Worm (Caenorhabditis elegans) whole organism, L4 larva: ENCODE data around the gene T11G6.4.

Experiments used
- F10B5.3 ChIP-seq: sonication (generic microtip); optimal IDR thresholded peaks from 2 replicates; lab custom pipeline; 2016; ENCODE audit warnings: mild to moderate bottlenecking, missing genetic modification characterization, missing compliant biosample characterization
- Y5F2A.4 ChIP-seq: fragments of 200-800 bp; sonication (Bioruptor generic); optimal IDR thresholded peaks from 2 replicates; lab custom pipeline; 2018; ENCODE audit warnings: mild to moderate bottlenecking, missing genetic modification characterization, missing compliant biosample characterization
- ZK337.2 ChIP-seq: fragments of 200-800 bp; sonication (Bioruptor generic); IDR thresholded peaks from 2 replicates; pipeline ENCODE4 v1.3.6; 2022; ENCODE audit warnings: missing genetic modification reagents, missing genetic modification characterization, missing compliant biosample characterization
- aha-1 ChIP-seq: fragments of 150-350 bp; peaks from one replicate; lab custom pipeline; 2014; ENCODE audit warnings: missing biosample characterization, missing genetic modification characterization
- ces-1 ChIP-seq: fragments of 150-350 bp; sonication (generic microtip); optimal IDR thresholded peaks from 4 replicates; lab custom pipeline; 2014; ENCODE audit warnings: missing biosample characterization, missing genetic modification reagents, missing genetic modification characterization
- cey-2 ChIP-seq: sonication (generic microtip); optimal IDR thresholded peaks from 3 replicates; lab custom pipeline; 2017; ENCODE audit warnings: missing genetic modification characterization, mild to moderate bottlenecking, missing compliant biosample characterization, antibody characterized with exemption, borderline replicate concordance; ENCODE audit not compliant: insufficient read depth
- dmd-8 ChIP-seq: fragments of 200-800 bp; sonication (Bioruptor generic); IDR thresholded peaks from 2 replicates; pipeline ENCODE4 v1.3.6; 2022; ENCODE audit warnings: missing genetic modification characterization, missing compliant biosample characterization
- duxl-1 ChIP-seq: sonication (generic microtip); optimal IDR thresholded peaks from 2 replicates; lab custom pipeline; 2016; ENCODE audit warnings: mild to moderate bottlenecking, missing genetic modification characterization, moderate library complexity, missing compliant biosample characterization; ENCODE audit not compliant: poor library complexity
- egl-43 ChIP-seq: fragments of 200-800 bp; sonication (Bioruptor generic); IDR thresholded peaks from 2 replicates; pipeline ENCODE4 v1.3.6; 2022; ENCODE audit warnings: missing genetic modification reagents, missing genetic modification characterization, missing compliant biosample characterization
- hif-1 ChIP-seq, 2 experiments: sonication (generic microtip); optimal IDR thresholded peaks; 2 replicates each; lab custom pipeline; 2016 to 2017; ENCODE audit warnings: missing compliant biosample characterization in 2 of 2, missing genetic modification characterization in 2 of 2, missing genetic modification reagents in 2 of 2, missing genotype in 2 of 2, mild to moderate bottlenecking in 1 of 2
- jun-1 ChIP-seq: fragments of 150-350 bp; optimal IDR thresholded peaks from 2 replicates; lab custom pipeline; 2014; ENCODE audit warnings: missing biosample characterization, missing genetic modification reagents, missing genetic modification characterization
- lin-29 ChIP-seq: fragments of 200-800 bp; sonication (Bioruptor generic); IDR thresholded peaks from 2 replicates; pipeline ENCODE4 v1.3.6; 2022; ENCODE audit warnings: missing genetic modification reagents, missing genetic modification characterization, missing compliant biosample characterization
- madf-5 ChIP-seq, 2 experiments: fragments of 200-800 bp; sonication (Bioruptor generic); IDR thresholded peaks; 2 replicates each; pipeline ENCODE4 v1.3.6; 2022; ENCODE audit warnings: missing compliant biosample characterization in 2 of 2, missing genetic modification characterization in 2 of 2
- madf-9 ChIP-seq: fragments of 200-800 bp; sonication (Bioruptor generic); conservative IDR thresholded peaks from 2 replicates; pipeline ENCODE4 v1.3.6; 2022; ENCODE audit warnings: missing genetic modification reagents, missing genetic modification characterization, missing compliant biosample characterization
- mdl-1 ChIP-seq, 2 experiments: fragments of 150-350 bp in 1 of 2; sonication (generic microtip) in 1 of 2; optimal IDR thresholded peaks; 2 replicates each; lab custom pipeline; 2014 to 2017; ENCODE audit warnings: missing biosample characterization in 2 of 2, missing genetic modification characterization in 2 of 2
- mdt-29 ChIP-seq: fragments of 200-800 bp; sonication (Bioruptor generic); IDR thresholded peaks from 2 replicates; pipeline ENCODE4 v1.3.6; 2022; ENCODE audit warnings: missing genetic modification reagents, missing genetic modification characterization, missing compliant biosample characterization
- mep-1 ChIP-seq: fragments of 150-350 bp; sonication (generic microtip); optimal IDR thresholded peaks from 3 replicates; lab custom pipeline; 2014; ENCODE audit warnings: missing biosample characterization, missing genetic modification characterization
- mes-2 ChIP-seq: sonication (generic microtip); optimal IDR thresholded peaks from 2 replicates; lab custom pipeline; 2016; ENCODE audit warnings: missing genotype, mild to moderate bottlenecking, missing genetic modification characterization, missing compliant biosample characterization; ENCODE audit not compliant: poor library complexity, severe bottlenecking
- mxl-3 ChIP-seq: fragments of 200-800 bp; sonication (Bioruptor generic); optimal IDR thresholded peaks from 2 replicates; lab custom pipeline; 2018; ENCODE audit warnings: mild to moderate bottlenecking, missing genetic modification characterization, missing compliant biosample characterization
- nhr-102 ChIP-seq: sonication (generic microtip); optimal IDR thresholded peaks from 2 replicates; lab custom pipeline; 2016; ENCODE audit warnings: mild to moderate bottlenecking, missing genetic modification characterization, moderate library complexity, missing compliant biosample characterization
- nhr-237 ChIP-seq: sonication (generic microtip); optimal IDR thresholded peaks from 2 replicates; lab custom pipeline; 2017; ENCODE audit warnings: missing biosample characterization, missing genetic modification characterization
- nhr-41 ChIP-seq: fragments of 200-800 bp; sonication (Bioruptor generic); IDR thresholded peaks from 2 replicates; pipeline ENCODE4 v1.3.6; 2022; ENCODE audit warnings: missing genetic modification reagents, missing genetic modification characterization, missing compliant biosample characterization
- nhr-42 ChIP-seq: fragments of 200-800 bp; sonication (Bioruptor generic); IDR thresholded peaks from 2 replicates; pipeline ENCODE4 v1.3.6; 2022; ENCODE audit warnings: missing genetic modification characterization, missing compliant biosample characterization
- pha-4 ChIP-seq, 2 experiments: fragments of 150-350 bp in 1 of 2; fragments of 200-800 bp in 1 of 2; sonication (Bioruptor generic) in 1 of 2; IDR thresholded peaks in 1 of 2; optimal IDR thresholded peaks in 1 of 2; 2 replicates each; pipeline versions ENCODE4 v1.3.6 to Lab custom; 2014 to 2022; ENCODE audit warnings: missing genetic modification characterization in 2 of 2, missing genetic modification reagents in 2 of 2, missing biosample characterization in 1 of 2, missing compliant biosample characterization in 1 of 2
- saeg-2 ChIP-seq: fragments of 200-800 bp; sonication (Bioruptor generic); IDR thresholded peaks from 2 replicates; pipeline ENCODE4 v1.3.6; 2022; ENCODE audit warnings: missing genetic modification reagents, missing genetic modification characterization, missing compliant biosample characterization
- skn-1 ChIP-seq: fragments of 150-350 bp; optimal IDR thresholded peaks from 2 replicates; lab custom pipeline; 2014; ENCODE audit warnings: missing biosample characterization, missing genetic modification characterization
- tag-97 ChIP-seq: fragments of 200-800 bp; sonication (Bioruptor generic); IDR thresholded peaks from 2 replicates; pipeline ENCODE4 v1.3.6; 2022; ENCODE audit warnings: missing genetic modification characterization, missing compliant biosample characterization
- tra-1 ChIP-seq: fragments of 200-800 bp; sonication (Bioruptor generic); IDR thresholded peaks from 2 replicates; pipeline ENCODE4 v1.3.6; 2022; ENCODE audit warnings: missing genetic modification reagents, missing genetic modification characterization, missing compliant biosample characterization
- unc-130 ChIP-seq: sonication (generic microtip); optimal IDR thresholded peaks from 2 replicates; lab custom pipeline; 2016; ENCODE audit warnings: missing genetic modification reagents, missing genetic modification characterization, missing compliant biosample characterization
- unc-62 ChIP-seq, 3 experiments: fragments of 150-350 bp in 1 of 3; sonication (generic microtip); optimal IDR thresholded peaks in 2 of 3; peaks in 1 of 3; 1 replicate in 1 of 3; 2 replicates in 2 of 3; lab custom pipeline; 2014 to 2017; ENCODE audit warnings: missing biosample characterization in 3 of 3, missing genetic modification characterization in 3 of 3, missing genetic modification reagents in 3 of 3, missing genotype in 1 of 3
- zfp-2 ChIP-seq: sonication (generic microtip); optimal IDR thresholded peaks from 2 replicates; lab custom pipeline; 2016; ENCODE audit warnings: mild to moderate bottlenecking, missing genetic modification characterization, missing compliant biosample characterization
- zfp-3 ChIP-seq: fragments of 200-800 bp; sonication (Bioruptor generic); conservative IDR thresholded peaks from 2 replicates; pipeline ENCODE4 v1.3.6; 2022; ENCODE audit warnings: missing genetic modification reagents, missing genetic modification characterization, missing compliant biosample characterization

T11G6.4 gene

ce11 chrIV:10851833-10852232, at the start of gene T11G6.4:
Gene T11G6.4, minus strand, starts transcription at chrIV:10851933.
- TF ChIP-seq aha-1 (tag; lab: Kevin White, UChicago) (peak; percentile 70), ZK337.2 (GFP tag; lab: Robert Waterston, UW) (no peak), nhr-237 (no peak)

- TF ChIP-seq hif-1 (tag; optimal IDR thresholded peaks at IDR 0.05; lab: Kevin White, UChicago) = no peak
- no peak for TF ChIP-seq tra-1 (GFP tag; lab: Robert Waterston, UW)
- no peak for TF ChIP-seq tag-97 (GFP tag; lab: Robert Waterston, UW)
- TF ChIP-seq lin-29 (GFP tag; lab: Robert Waterston, UW) = no peak
- TF ChIP-seq mdt-29 = no peak
- TF ChIP-seq zfp-2 (tag; lab: Kevin White, UChicago) = no peak
- TF ChIP-seq unc-130 (GFP tag; lab: Kevin White, UChicago) = no peak
- TF ChIP-seq F10B5.3 = no peak
- TF ChIP-seq mxl-3 (GFP tag; lab: Kevin White, UChicago) = no peak
- TF ChIP-seq nhr-41 = no peak
- TF ChIP-seq mep-1 (tag; lab: Kevin White, UChicago) = no peak
- no peak for TF ChIP-seq skn-1
- TF ChIP-seq saeg-2 = no peak
- TF ChIP-seq egl-43 = no peak
- TF ChIP-seq cey-2 (tag; lab: Kevin White, UChicago) = no peak
Observed at ce11 chrIV:10900083-10900482, 48.4 kb upstream of the T11G6.4 start, which contains the start of gene srlf-30. Gene srlf-30, plus strand, starts transcription at chrIV:10900383.

- TF ChIP-seq mdl-1 (tag; optimal IDR thresholded peaks at IDR 0.05; lab: Kevin White, UChicago) (no peak), ces-1 (GFP tag; lab: Kevin White, UChicago) (no peak), skn-1 (no peak), nhr-42 (GFP tag; lab: Robert Waterston, UW) (no peak), jun-1 (no peak), duxl-1 (tag; lab: Kevin White, UChicago) (no peak), nhr-102 (tag; lab: Kevin White, UChicago) (no peak), mes-2 (tag; lab: Kevin White, UChicago) (no peak), dmd-8 (no peak), lin-29 (GFP tag; lab: Robert Waterston, UW) (no peak), mdt-29 (no peak), unc-130 (GFP tag; lab: Kevin White, UChicago) (no peak)
Observed at ce11 chrIV:10899091-10899490, 47.4 kb upstream of the T11G6.4 start, which contains the start of the genes F13E9.9 and F13E9.19. Gene F13E9.9, minus strand, starts transcription at chrIV:10899191. Gene F13E9.19, plus strand, starts transcription at chrIV:10899406.

ce11 chrIV:10898160-10898559, 46.4 kb upstream of the T11G6.4 start:
- TF ChIP-seq unc-62 (GFP tag; optimal IDR thresholded peaks at IDR 0.05 in 1 of 2; lab: Kevin White, UChicago) (peak in 1 of 2 experiments; percentile 92), unc-62 (tag; optimal IDR thresholded peaks at IDR 0.05; lab: Kevin White, UChicago) (no peak), madf-9 (GFP tag; lab: Robert Waterston, UW) (no peak), pha-4 (GFP tag; IDR thresholded peaks at IDR 0.05; lab: Robert Waterston, UW) (no peak), pha-4 (tag; optimal IDR thresholded peaks at IDR 0.05; lab: Kevin White, UChicago) (no peak), Y5F2A.4 (no peak), aha-1 (tag; lab: Kevin White, UChicago) (peak; percentile 48), zfp-3 (GFP tag; lab: Robert Waterston, UW) (no peak), egl-43 (no peak), mdt-29 (no peak), madf-5 (GFP tag; IDR thresholded peaks at IDR 0.05; lab: Robert Waterston, UW) (no peak), jun-1 (no peak), dmd-8 (no peak)
